Fruit fly (Drosophila melanogaster) whole organism, embryonic: ENCODE measurements around the gene lok.

Source experiments
- Awh ChIP-seq: fragments of 200-800 bp; sonication (Bioruptor generic); IDR thresholded peaks from 2 replicates; pipeline ENCODE4, ENCODE4 v1.3.6; 2022; ENCODE audit warnings: missing biosample characterization, missing genetic modification characterization
- C15 ChIP-seq: fragments of 200-800 bp; sonication (Bioruptor generic); IDR thresholded peaks from 3 replicates; pipeline ENCODE4 v1.3.6; 2022; ENCODE audit warnings: missing biosample characterization, missing genetic modification characterization
- CG11247 ChIP-seq: fragments of 200-800 bp; sonication (Bioruptor generic); IDR thresholded peaks from 2 replicates; pipeline ENCODE4 v1.3.6; 2022; ENCODE audit warnings: missing biosample characterization, missing genetic modification characterization
- CG11398 ChIP-seq: fragments of 200-800 bp; sonication (Bioruptor generic); optimal IDR thresholded peaks from 2 replicates; lab custom pipeline; 2016; ENCODE audit warnings: missing biosample characterization, missing genetic modification characterization
- CG12104 ChIP-seq: fragments of 200-800 bp; sonication (Bioruptor generic); optimal IDR thresholded peaks from 3 replicates; lab custom pipeline; 2016; ENCODE audit warnings: missing biosample characterization, missing genetic modification characterization
- CG12219 ChIP-seq: fragments of 200-800 bp; sonication (Bioruptor generic); optimal IDR thresholded peaks from 3 replicates; lab custom pipeline; 2018; ENCODE audit warnings: missing biosample characterization, mild to moderate bottlenecking, missing genetic modification characterization
- CG12744 ChIP-seq: fragments of 200-800 bp; sonication (Bioruptor generic); optimal IDR thresholded peaks from 2 replicates; lab custom pipeline; 2016; ENCODE audit warnings: missing biosample characterization, missing genetic modification characterization
- CG17361 ChIP-seq: fragments of 200-800 bp; sonication (Bioruptor generic); IDR thresholded peaks from 3 replicates; pipeline ENCODE4 v1.3.6; 2022; ENCODE audit warnings: missing biosample characterization, missing genetic modification characterization
- CG17385 ChIP-seq: fragments of 200-800 bp; sonication (Bioruptor generic); optimal IDR thresholded peaks from 3 replicates; lab custom pipeline; 2018; ENCODE audit warnings: missing biosample characterization, mild to moderate bottlenecking, missing genetic modification characterization
- CG17568 ChIP-seq: fragments of 200-800 bp; sonication (Bioruptor generic); optimal IDR thresholded peaks from 2 replicates; lab custom pipeline; 2018; ENCODE audit warnings: missing biosample characterization, mild to moderate bottlenecking, missing genetic modification characterization, moderate library complexity
- CG18619 ChIP-seq: fragments of 200-800 bp; sonication (Bioruptor generic); optimal IDR thresholded peaks from 3 replicates; lab custom pipeline; 2017; ENCODE audit warnings: missing biosample characterization, mild to moderate bottlenecking, missing genetic modification characterization
- CG2202 ChIP-seq: fragments of 200-800 bp; sonication (Bioruptor generic); optimal IDR thresholded peaks from 2 replicates; lab custom pipeline; 2018; ENCODE audit warnings: missing biosample characterization, mild to moderate bottlenecking, missing genetic modification characterization
- CG2889 ChIP-seq: fragments of 200-800 bp; sonication (Bioruptor generic); IDR thresholded peaks from 3 replicates; pipeline ENCODE4 v1.3.6; 2022; ENCODE audit warnings: missing biosample characterization, missing genetic modification characterization
- CG3163 ChIP-seq: fragments of 200-800 bp; sonication (Bioruptor generic); optimal IDR thresholded peaks from 3 replicates; lab custom pipeline; 2016; ENCODE audit warnings: missing biosample characterization, missing genetic modification characterization
- CG34224 ChIP-seq: fragments of 200-800 bp; sonication (Bioruptor generic); IDR thresholded peaks from 3 replicates; pipeline ENCODE4 v1.3.6; 2022; ENCODE audit warnings: missing biosample characterization, missing genetic modification characterization; ENCODE audit not compliant: partially characterized antibody
- CG42726 ChIP-seq: fragments of 200-800 bp; sonication (Bioruptor generic); IDR thresholded peaks from 2 replicates; pipeline ENCODE4 v1.3.6; 2022; ENCODE audit warnings: missing biosample characterization, missing genetic modification characterization; ENCODE audit not compliant: partially characterized antibody
- CG4360 ChIP-seq: fragments of 200-800 bp; sonication (Bioruptor generic); IDR thresholded peaks from 2 replicates; pipeline ENCODE4 v1.3.6; 2022; ENCODE audit warnings: missing biosample characterization, missing genetic modification characterization
- CG4617 ChIP-seq: fragments of 200-800 bp; sonication (Bioruptor generic); optimal IDR thresholded peaks from 3 replicates; lab custom pipeline; 2016; ENCODE audit warnings: missing biosample characterization, missing genetic modification characterization, borderline replicate concordance
- CG7928 ChIP-seq: fragments of 200-800 bp; sonication (Bioruptor generic); optimal IDR thresholded peaks from 2 replicates; lab custom pipeline; 2017; ENCODE audit warnings: missing biosample characterization, mild to moderate bottlenecking, missing genetic modification characterization
- CG8478 ChIP-seq: fragments of >200 bp; optimal IDR thresholded peaks from 2 replicates; lab custom pipeline; 2018
- Drgx ChIP-seq: fragments of 200-800 bp; sonication (Bioruptor generic); IDR thresholded peaks from 2 replicates; pipeline ENCODE4 v1.3.6; 2022; ENCODE audit warnings: missing biosample characterization, missing genetic modification characterization
- ERR ChIP-seq: fragments of 200-800 bp; sonication (Bioruptor generic); optimal IDR thresholded peaks from 2 replicates; lab custom pipeline; 2016; ENCODE audit warnings: missing biosample characterization, missing genetic modification characterization
- Eip74EF ChIP-seq, 2 experiments: fragments of 200-800 bp in 1 of 2; fragments of >200 bp in 1 of 2; sonication (Bioruptor generic) in 1 of 2; optimal IDR thresholded peaks; 2 replicates each; lab custom pipeline; 2017 to 2019; ENCODE audit warnings: missing biosample characterization in 2 of 2, missing genetic modification characterization in 2 of 2, mild to moderate bottlenecking in 1 of 2, moderate library complexity in 1 of 2
- Ets97D ChIP-seq: fragments of 200-800 bp; sonication (Bioruptor generic); optimal IDR thresholded peaks from 3 replicates; lab custom pipeline; 2016; ENCODE audit warnings: missing biosample characterization, missing genetic modification characterization
- HLHmδ ChIP-seq: fragments of 200-800 bp; sonication (Bioruptor generic); optimal IDR thresholded peaks from 2 replicates; lab custom pipeline; 2018; ENCODE audit warnings: missing biosample characterization, mild to moderate bottlenecking, missing genetic modification characterization, moderate library complexity
- Hand ChIP-seq: fragments of 200-800 bp; sonication (Bioruptor generic); optimal IDR thresholded peaks from 2 replicates; lab custom pipeline; 2017; ENCODE audit warnings: mild to moderate bottlenecking, missing biosample characterization, missing genetic modification reagents, missing genetic modification characterization
- MBD-R2 ChIP-seq: fragments of 200-800 bp; sonication (Bioruptor generic); IDR thresholded peaks from 2 replicates; pipeline ENCODE4 v1.3.6; 2022; ENCODE audit warnings: missing biosample characterization, missing genetic modification characterization
- Mad ChIP-seq: fragments of 200-800 bp; sonication (Bioruptor generic); optimal IDR thresholded peaks from 2 replicates; lab custom pipeline; 2016; ENCODE audit warnings: missing biosample characterization, missing genetic modification characterization
- Rx ChIP-seq: fragments of 200-800 bp; sonication (Bioruptor generic); IDR thresholded peaks from 2 replicates; pipeline ENCODE4 v1.3.6; 2022; ENCODE audit warnings: missing biosample characterization, missing genetic modification characterization
- Taf1 ChIP-seq: fragments of 200-800 bp; sonication (Bioruptor generic); IDR thresholded peaks from 2 replicates; pipeline ENCODE4 v1.3.6; 2022; ENCODE audit warnings: missing biosample characterization, missing genetic modification characterization
- Tbp ChIP-seq: fragments of >200 bp; optimal IDR thresholded peaks from 2 replicates; lab custom pipeline; 2018; ENCODE audit warnings: missing biosample characterization, missing genetic modification characterization
- bab2 ChIP-seq: fragments of 200-800 bp; sonication (Bioruptor generic); optimal IDR thresholded peaks from 2 replicates; lab custom pipeline; 2016; ENCODE audit warnings: missing biosample characterization, missing genetic modification characterization
- cg ChIP-seq: fragments of 200-800 bp; sonication (Bioruptor generic); optimal IDR thresholded peaks from 3 replicates; lab custom pipeline; 2019; ENCODE audit warnings: missing biosample characterization, mild to moderate bottlenecking, missing genetic modification characterization, moderate library complexity
- chm ChIP-seq: fragments of 200-800 bp; sonication (Bioruptor generic); IDR thresholded peaks from 2 replicates; pipeline ENCODE4 v1.3.6; 2022; ENCODE audit warnings: missing biosample characterization, missing genetic modification characterization
- cwo ChIP-seq: fragments of 200-800 bp; sonication (Bioruptor generic); optimal IDR thresholded peaks from 3 replicates; lab custom pipeline; 2017; ENCODE audit warnings: missing biosample characterization, missing genetic modification characterization, mild to moderate bottlenecking, moderate library complexity, missing genetic modification reagents
- dmrt99B ChIP-seq: fragments of 200-800 bp; sonication (Bioruptor generic); optimal IDR thresholded peaks from 2 replicates; lab custom pipeline; 2018; ENCODE audit warnings: missing biosample characterization, mild to moderate bottlenecking, missing genetic modification characterization, moderate library complexity
- emc ChIP-seq: fragments of 200-800 bp; sonication (Bioruptor generic); optimal IDR thresholded peaks from 2 replicates; lab custom pipeline; 2016; ENCODE audit warnings: missing biosample characterization, missing genetic modification characterization
- esg ChIP-seq: fragments of 200-800 bp; sonication (Bioruptor generic); conservative IDR thresholded peaks from 2 replicates; pipeline ENCODE4 v1.3.6; 2022; ENCODE audit warnings: missing biosample characterization, missing genetic modification characterization
- fd102C ChIP-seq: fragments of 200-800 bp; sonication (Bioruptor generic); optimal IDR thresholded peaks from 2 replicates; lab custom pipeline; 2018; ENCODE audit warnings: missing biosample characterization, mild to moderate bottlenecking, missing genetic modification characterization, moderate library complexity
- gce ChIP-seq: fragments of 200-800 bp; sonication (Bioruptor generic); IDR thresholded peaks from 3 replicates; pipeline ENCODE4 v1.3.6; 2022; ENCODE audit warnings: missing biosample characterization, missing genetic modification characterization
- ham ChIP-seq: fragments of 200-800 bp; sonication (Bioruptor generic); IDR thresholded peaks from 2 replicates; pipeline ENCODE4 v1.3.6; 2022; ENCODE audit warnings: missing biosample characterization, missing genetic modification characterization
- jigr1 ChIP-seq: fragments of 200-800 bp; sonication (Bioruptor generic); IDR thresholded peaks from 3 replicates; pipeline ENCODE4 v1.3.6; 2022; ENCODE audit warnings: missing biosample characterization, missing genetic modification characterization
- mam ChIP-seq: fragments of 200-800 bp; sonication (Bioruptor generic); optimal IDR thresholded peaks from 3 replicates; lab custom pipeline; 2016; ENCODE audit warnings: missing biosample characterization, missing genetic modification characterization
- nom ChIP-seq: fragments of 200-800 bp; sonication (Bioruptor generic); optimal IDR thresholded peaks from 2 replicates; lab custom pipeline; 2017; ENCODE audit warnings: missing biosample characterization, missing genetic modification characterization, mild to moderate bottlenecking, moderate library complexity, missing genetic modification reagents
- onecut ChIP-seq: fragments of 200-800 bp; sonication (Bioruptor generic); IDR thresholded peaks from 2 replicates; pipeline ENCODE4 v1.3.6; 2022; ENCODE audit warnings: missing biosample characterization, missing genetic modification characterization
- shn ChIP-seq: fragments of 200-800 bp; sonication (Bioruptor generic); optimal IDR thresholded peaks from 3 replicates; lab custom pipeline; 2016; ENCODE audit warnings: missing biosample characterization, missing genetic modification characterization
- stc ChIP-seq: fragments of 200-800 bp; sonication (Bioruptor generic); IDR thresholded peaks from 2 replicates; pipeline ENCODE4 v1.3.6; 2022; ENCODE audit warnings: missing biosample characterization, missing genetic modification characterization
- tap ChIP-seq: fragments of 200-800 bp; optimal IDR thresholded peaks from 3 replicates; lab custom pipeline; 2019; ENCODE audit warnings: missing biosample characterization, mild to moderate bottlenecking, missing genetic modification characterization, moderate library complexity
- tup ChIP-seq: fragments of 200-800 bp; sonication (Bioruptor generic); optimal IDR thresholded peaks from 2 replicates; lab custom pipeline; 2016; ENCODE audit warnings: missing biosample characterization, mild to moderate bottlenecking, missing genetic modification characterization, moderate library complexity
- twi ChIP-seq: fragments of 200-800 bp; optimal IDR thresholded peaks from 2 replicates; lab custom pipeline; 2019; ENCODE audit warnings: missing biosample characterization, mild to moderate bottlenecking, missing genetic modification characterization, moderate library complexity
- zf30C ChIP-seq: fragments of 200-800 bp; sonication (Bioruptor generic); optimal IDR thresholded peaks from 3 replicates; lab custom pipeline; 2018; ENCODE audit warnings: missing biosample characterization, mild to moderate bottlenecking, missing genetic modification characterization

The lok gene

DNA sequence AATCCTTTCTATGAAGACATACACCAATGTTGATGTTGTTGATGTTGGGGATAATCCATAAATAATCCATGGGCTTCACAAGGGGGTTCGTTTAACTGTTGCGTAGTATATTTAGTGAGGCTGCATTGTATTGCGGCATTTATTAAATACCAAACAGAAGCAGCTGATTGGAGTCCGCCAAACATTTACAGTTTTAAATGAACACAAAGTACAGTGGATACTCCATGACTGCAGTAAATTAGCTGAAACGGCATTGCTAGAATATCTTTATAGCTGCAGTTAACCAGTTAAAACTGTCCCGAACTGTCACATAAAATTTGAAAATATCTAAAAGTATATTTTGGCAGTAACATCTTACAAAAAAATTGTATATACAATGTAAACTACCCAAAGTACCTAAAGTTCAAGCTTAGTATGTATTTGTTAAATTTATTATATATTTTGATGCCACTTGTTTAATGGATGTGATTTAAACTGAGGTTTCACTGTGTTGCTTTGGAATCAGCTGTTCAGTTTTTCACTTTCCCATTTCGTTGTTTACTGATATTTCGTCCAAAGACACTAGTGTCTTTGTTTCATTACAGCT lies 30.0 kb downstream of the lok start, which contains the start of the genes CG10747 and Pyroxd1 (continued):
- peak; percentile 87 for TF ChIP-seq Ets97D (GFP tag; lab: Kevin White, UChicago)
- peak; percentile 95 for TF ChIP-seq stc (GFP tag; lab: Robert Waterston, UW)
- peak; percentile 86 for TF ChIP-seq Awh (GFP tag; lab: Robert Waterston, UW)
- no peak for TF ChIP-seq CG34224 (GFP tag; lab: Robert Waterston, UW)
- peak; percentile 97 for TF ChIP-seq dmrt99B (tag; lab: Kevin White, UChicago)
- peak; percentile 40 for TF ChIP-seq fd102C (GFP tag; lab: Kevin White, UChicago)
- TF ChIP-seq CG4617 (GFP tag; lab: Kevin White, UChicago): peak; percentile 94
- TF ChIP-seq onecut: peak; percentile 86
- TF ChIP-seq jigr1: peak; percentile 93
- TF ChIP-seq shn (GFP tag; lab: Kevin White, UChicago): peak; percentile 96
- peak; percentile 95 for TF ChIP-seq CG12744 (GFP tag; lab: Kevin White, UChicago)
- TF ChIP-seq HLHmδ: no peak
- TF ChIP-seq CG17568 (GFP tag; lab: Kevin White, UChicago): peak; percentile 96
- TF ChIP-seq chm (GFP tag; lab: Robert Waterston, UW): peak; percentile 92
- TF ChIP-seq CG3163: peak; percentile 76
- TF ChIP-seq MBD-R2 (GFP tag; lab: Robert Waterston, UW): peak; percentile 85
- TF ChIP-seq CG11398 (GFP tag; lab: Kevin White, UChicago): peak; percentile 87
- peak; percentile 97 for TF ChIP-seq CG18619
- peak; percentile 94 for TF ChIP-seq CG17385 (GFP tag; lab: Kevin White, UChicago)
- no peak for TF ChIP-seq CG8478 (lab: Kevin White, UChicago)
- peak in 1 of 2 experiments; percentile 95 for TF ChIP-seq Eip74EF (GFP tag; optimal IDR thresholded peaks at IDR 0.05; lab: Kevin White, UChicago)
- TF ChIP-seq tup (GFP tag; lab: Kevin White, UChicago): peak; percentile 89
- TF ChIP-seq zf30C (GFP tag; lab: Kevin White, UChicago): peak; percentile 24
- peak; percentile 98 for TF ChIP-seq CG17361 (GFP tag; lab: Robert Waterston, UW)
- TF ChIP-seq CG4360 (GFP tag; lab: Robert Waterston, UW): peak; percentile 35; the same call in 1 of the 2 replicates
- TF ChIP-seq cwo (GFP tag; lab: Kevin White, UChicago): peak; percentile 91
- TF ChIP-seq bab2 (GFP tag; lab: Kevin White, UChicago): peak; percentile 96
- TF ChIP-seq CG7928 (GFP tag; lab: Kevin White, UChicago): peak; percentile 76
- peak; percentile 83 for TF ChIP-seq emc
- peak; percentile 92 for TF ChIP-seq Mad (GFP tag; lab: Kevin White, UChicago)
- peak; percentile 96 for TF ChIP-seq CG12219 (GFP tag; lab: Kevin White, UChicago)
- TF ChIP-seq gce (GFP tag; lab: Robert Waterston, UW): peak; percentile 80; the same call in 2 of the 3 replicates
- peak; percentile 96 for TF ChIP-seq esg (GFP tag; lab: Robert Waterston, UW)
- TF ChIP-seq Rx (GFP tag; lab: Robert Waterston, UW): peak; percentile 87
- no peak for TF ChIP-seq cg (GFP tag; lab: Kevin White, UChicago)
- TF ChIP-seq CG2202 (tag; lab: Kevin White, UChicago): peak; percentile 81
- peak; percentile 81 for TF ChIP-seq ERR (GFP tag; lab: Kevin White, UChicago)
- TF ChIP-seq mam (GFP tag; lab: Kevin White, UChicago): peak; percentile 97
- peak; percentile 94 for TF ChIP-seq Hand (GFP tag; lab: Kevin White, UChicago)
- peak; percentile 96 for TF ChIP-seq Taf1 (GFP tag; lab: Robert Waterston, UW)
- TF ChIP-seq tap (tag; lab: Kevin White, UChicago): peak; percentile 94
- TF ChIP-seq CG2889 (GFP tag; lab: Robert Waterston, UW): peak; percentile 92
- TF ChIP-seq CG42726 (GFP tag; lab: Robert Waterston, UW): no peak
- peak; percentile 87 for TF ChIP-seq ham
- peak; percentile 95 for TF ChIP-seq CG12104
- peak; percentile 96 for TF ChIP-seq CG11247 (GFP tag; lab: Robert Waterston, UW)
- TF ChIP-seq C15 (GFP tag; lab: Robert Waterston, UW): peak; percentile 92
- peak; percentile 95 for TF ChIP-seq nom
- TF ChIP-seq Tbp: no peak
- peak; percentile 94 for TF ChIP-seq twi (tag; lab: Kevin White, UChicago)
- TF ChIP-seq Drgx (GFP tag; lab: Robert Waterston, UW): peak; percentile 98
